Fruit fly (Drosophila melanogaster): ENCODE data around the gene cnc.

- TF ChIP-seq CG13204 (GFP tag; optimal IDR thresholded peaks at IDR 0.05): no peak
- TF ChIP-seq CG4496 (GFP tag; IDR thresholded peaks at IDR 0.05): peak; percentile 5; the same call in 1 of the 3 replicates
- TF ChIP-seq gl (tag; optimal IDR thresholded peaks at IDR 0.05): no peak
- TF ChIP-seq rn (GFP tag; IDR thresholded peaks at IDR 0.05): no peak
- no peak for TF ChIP-seq Pif1B (GFP tag; optimal IDR thresholded peaks at IDR 0.05)
- TF ChIP-seq CG17806 (tag; optimal IDR thresholded peaks at IDR 0.05): peak; percentile 45
- peak; percentile 78 for TF ChIP-seq CG8159 (tag; optimal IDR thresholded peaks at IDR 0.05)
- 0 out of 3 replicates have a peak, but pooled peaks have one; percentile 48 for TF ChIP-seq fd96Ca (GFP tag; IDR thresholded peaks at IDR 0.05)
- no peak for TF ChIP-seq EcR (GFP tag; optimal IDR thresholded peaks at IDR 0.05)
- no peak for TF ChIP-seq Ets98B (GFP tag; IDR thresholded peaks at IDR 0.05)
These were observed 51.8 kb downstream of the cnc start for dm6 chr3R:23174739-23175138.

All from whole organism, pupa.